Worm (Caenorhabditis elegans) whole organism, mixed stage, embryonic: ENCODE results near the gene str-214.

ENCODE experiments used
- M03D4.4 ChIP-seq: sonication (generic microtip); optimal IDR thresholded peaks from 2 replicates; lab custom pipeline; 2017; ENCODE audit warnings: mild to moderate bottlenecking, missing genetic modification characterization, missing compliant biosample characterization
- bed-3 ChIP-seq: fragments of 200-800 bp; sonication (Bioruptor generic); optimal IDR thresholded peaks from 3 replicates; lab custom pipeline; 2018; ENCODE audit warnings: mild to moderate bottlenecking, missing genetic modification characterization, moderate library complexity, missing compliant biosample characterization
- blmp-1 ChIP-seq: fragments of 150-350 bp; optimal IDR thresholded peaks from 2 replicates; lab custom pipeline; 2014; ENCODE audit warnings: missing biosample characterization, missing genetic modification characterization
- ceh-39 ChIP-seq: fragments of 150-350 bp; optimal IDR thresholded peaks from 2 replicates; lab custom pipeline; 2014; ENCODE audit warnings: missing biosample characterization, missing genetic modification characterization
- ceh-43 ChIP-seq: fragments of 200-800 bp; sonication (Bioruptor generic); optimal IDR thresholded peaks from 2 replicates; lab custom pipeline; 2018; ENCODE audit warnings: mild to moderate bottlenecking, missing genetic modification characterization, moderate library complexity, missing compliant biosample characterization
- ceh-83 ChIP-seq: fragments of 200-800 bp; sonication (Bioruptor generic); optimal IDR thresholded peaks from 2 replicates; lab custom pipeline; 2018; ENCODE audit warnings: mild to moderate bottlenecking, missing genetic modification characterization, missing compliant biosample characterization
- cnd-1 ChIP-seq: fragments of 200-800 bp; sonication (Bioruptor generic); optimal IDR thresholded peaks from 2 replicates; lab custom pipeline; 2018; ENCODE audit warnings: mild to moderate bottlenecking, missing genetic modification characterization, missing compliant biosample characterization
- drap-1 ChIP-seq: fragments of 200-800 bp; sonication (Bioruptor generic); optimal IDR thresholded peaks from 3 replicates; lab custom pipeline; 2018; ENCODE audit warnings: mild to moderate bottlenecking, missing genetic modification characterization, missing compliant biosample characterization
- elt-1 ChIP-seq: sonication (generic microtip); optimal IDR thresholded peaks from 2 replicates; lab custom pipeline; 2017; ENCODE audit warnings: missing genetic modification characterization, mild to moderate bottlenecking, missing compliant biosample characterization, antibody characterized with exemption, moderate library complexity, borderline replicate concordance; ENCODE audit not compliant: insufficient read depth
- elt-3 ChIP-seq: fragments of 150-350 bp; optimal IDR thresholded peaks from 2 replicates; lab custom pipeline; 2014; ENCODE audit warnings: missing biosample characterization, missing genetic modification characterization
- flh-1 ChIP-seq: fragments of 200-800 bp; sonication (Bioruptor generic); optimal IDR thresholded peaks from 2 replicates; lab custom pipeline; 2018; ENCODE audit warnings: mild to moderate bottlenecking, missing genetic modification characterization, moderate library complexity, missing compliant biosample characterization
- lin-13 ChIP-seq: fragments of 150-350 bp; optimal IDR thresholded peaks from 2 replicates; lab custom pipeline; 2014; ENCODE audit warnings: missing biosample characterization, missing genetic modification characterization
- lin-32 ChIP-seq: fragments of 200-800 bp; sonication (Bioruptor generic); optimal IDR thresholded peaks from 2 replicates; lab custom pipeline; 2018; ENCODE audit warnings: mild to moderate bottlenecking, missing genetic modification characterization, missing compliant biosample characterization
- lsy-2 ChIP-seq: fragments of 150-350 bp; optimal IDR thresholded peaks from 2 replicates; lab custom pipeline; 2014; ENCODE audit warnings: missing biosample characterization, missing genetic modification characterization
- mab-5 ChIP-seq: fragments of 150-350 bp; optimal IDR thresholded peaks from 2 replicates; lab custom pipeline; 2014; ENCODE audit warnings: missing biosample characterization, missing genetic modification characterization
- mep-1 ChIP-seq: fragments of 150-350 bp; optimal IDR thresholded peaks from 2 replicates; lab custom pipeline; 2017; ENCODE audit warnings: missing biosample characterization, missing genetic modification reagents, missing genetic modification characterization, inconsistent platforms
- mls-2 ChIP-seq: sonication (generic microtip); optimal IDR thresholded peaks from 2 replicates; lab custom pipeline; 2016; ENCODE audit warnings: mild to moderate bottlenecking, missing genetic modification characterization, moderate library complexity, missing compliant biosample characterization
- nhr-12 ChIP-seq: fragments of 150-350 bp; optimal IDR thresholded peaks from 2 replicates; lab custom pipeline; 2014; ENCODE audit warnings: missing biosample characterization, missing genetic modification characterization
- nhr-237 ChIP-seq: fragments of 150-350 bp; optimal IDR thresholded peaks from 2 replicates; lab custom pipeline; 2014; ENCODE audit warnings: missing biosample characterization, missing genetic modification characterization
- nhr-28 ChIP-seq: fragments of 150-350 bp; optimal IDR thresholded peaks from 2 replicates; lab custom pipeline; 2014; ENCODE audit warnings: missing biosample characterization, missing genetic modification characterization
- nhr-76 ChIP-seq: sonication (generic microtip); optimal IDR thresholded peaks from 2 replicates; lab custom pipeline; 2017; ENCODE audit warnings: missing biosample characterization, missing genetic modification characterization
- pha-4 ChIP-seq: fragments of 150-350 bp; optimal IDR thresholded peaks from 2 replicates; lab custom pipeline; 2018; ENCODE audit warnings: missing biosample characterization, missing genetic modification reagents, missing genetic modification characterization
- sem-2 ChIP-seq: fragments of 200-800 bp; sonication (Bioruptor generic); optimal IDR thresholded peaks from 2 replicates; lab custom pipeline; 2018; ENCODE audit warnings: mild to moderate bottlenecking, missing genetic modification characterization, missing compliant biosample characterization
- snpc-4 ChIP-seq: fragments of 150-350 bp; optimal IDR thresholded peaks from 2 replicates; lab custom pipeline; 2014; ENCODE audit warnings: missing biosample characterization, missing genetic modification characterization
- sptf-1 ChIP-seq: sonication (generic microtip); optimal IDR thresholded peaks from 2 replicates; lab custom pipeline; 2017; ENCODE audit warnings: mild to moderate bottlenecking, missing genetic modification characterization, moderate library complexity, missing compliant biosample characterization
- unc-39 ChIP-seq: fragments of 150-350 bp; optimal IDR thresholded peaks from 2 replicates; lab custom pipeline; 2014; ENCODE audit warnings: missing biosample characterization, missing genetic modification characterization
- unc-62 ChIP-seq: fragments of 150-350 bp; optimal IDR thresholded peaks from 2 replicates; lab custom pipeline; 2014; ENCODE audit warnings: missing biosample characterization, missing genetic modification reagents, missing genetic modification characterization
- ztf-11 ChIP-seq: fragments of 150-350 bp; optimal IDR thresholded peaks from 2 replicates; lab custom pipeline; 2014; ENCODE audit warnings: missing biosample characterization, missing genetic modification characterization

Gene str-214

ce11 chrV:16287619-16288018 is 27.5 kb upstream of the str-214 start, which contains the start of gene F28G4.3:
TSS of gene F28G4.3 (minus strand) at chrV:16287719.
- no peak for TF ChIP-seq drap-1 (GFP tag; lab: Kevin White, UChicago)
- TF ChIP-seq elt-1 (tag; lab: Kevin White, UChicago): no peak
- no peak for TF ChIP-seq unc-62 (GFP tag; lab: Kevin White, UChicago)

- TF ChIP-seq ztf-11 (tag; lab: Kevin White, UChicago) (no peak), sem-2 (no peak), snpc-4 (tag; lab: Kevin White, UChicago) (no peak), cnd-1 (tag; lab: Kevin White, UChicago) (no peak), pha-4 (tag; lab: Kevin White, UChicago) (no peak), unc-62 (GFP tag; lab: Kevin White, UChicago) (no peak)
These were observed 22.7 kb upstream of the str-214 start, which contains the start of gene oac-5 for ce11 chrV:16292409-16292808. TSS of gene oac-5 (plus strand) at chrV:16292709.

ce11 chrV:16297070-16297469 is 18.0 kb upstream of the str-214 start, which contains the start of gene srbc-83:
TSS of gene srbc-83 (plus strand) at chrV:16297370.
- TF ChIP-seq nhr-12 (tag; lab: Kevin White, UChicago): no peak
- no peak for TF ChIP-seq nhr-237 (tag; lab: Kevin White, UChicago)
- no peak for TF ChIP-seq lin-32 (GFP tag; lab: Kevin White, UChicago)
- TF ChIP-seq cnd-1 (tag; lab: Kevin White, UChicago): no peak
- no peak for TF ChIP-seq lin-13
- TF ChIP-seq, all 35 proteins: peak for 0

ce11 chrV:16298669-16299068 is 16.4 kb upstream of the str-214 start, which contains the start of gene srbc-84:
TSS of gene srbc-84 (plus strand) at chrV:16298969.
- no peak for TF ChIP-seq flh-1 (GFP tag; lab: Kevin White, UChicago)
- TF ChIP-seq bed-3: no peak
- TF ChIP-seq unc-39 (tag; lab: Kevin White, UChicago): no peak
- no peak for TF ChIP-seq mls-2 (tag; lab: Kevin White, UChicago)
- no peak for TF ChIP-seq unc-62 (GFP tag; lab: Kevin White, UChicago)
- no peak for TF ChIP-seq mab-5 (tag; lab: Kevin White, UChicago)
- no peak for TF ChIP-seq drap-1 (GFP tag; lab: Kevin White, UChicago)
- TF ChIP-seq blmp-1: no peak
- no peak for TF ChIP-seq nhr-237 (tag; lab: Kevin White, UChicago)
- no peak for TF ChIP-seq sptf-1 (tag; lab: Kevin White, UChicago)
- no peak for TF ChIP-seq ztf-11 (tag; lab: Kevin White, UChicago)
- TF ChIP-seq lsy-2 (tag; lab: Kevin White, UChicago): no peak

- TF ChIP-seq drap-1 (GFP tag; lab: Kevin White, UChicago) (no peak), ztf-11 (tag; lab: Kevin White, UChicago) (no peak), mep-1 (tag; lab: Kevin White, UChicago) (no peak), sptf-1 (tag; lab: Kevin White, UChicago) (no peak), unc-62 (GFP tag; lab: Kevin White, UChicago) (no peak), pha-4 (tag; lab: Kevin White, UChicago) (no peak), ceh-83 (GFP tag; lab: Kevin White, UChicago) (no peak), nhr-28 (no peak), nhr-237 (tag; lab: Kevin White, UChicago) (no peak), ceh-43 (no peak), cnd-1 (tag; lab: Kevin White, UChicago) (no peak), elt-3 (tag; lab: Kevin White, UChicago) (no peak)
These were observed 15.3 kb upstream of the str-214 start for ce11 chrV:16299834-16300233.

- no peak for TF ChIP-seq ceh-39 (tag; lab: Kevin White, UChicago)
- no peak for TF ChIP-seq pha-4 (tag; lab: Kevin White, UChicago)
- no peak for TF ChIP-seq sptf-1 (tag; lab: Kevin White, UChicago)
- TF ChIP-seq ztf-11 (tag; lab: Kevin White, UChicago): no peak
- no peak for TF ChIP-seq M03D4.4 (tag; lab: Kevin White, UChicago)
- TF ChIP-seq nhr-76: no peak
- no peak for TF ChIP-seq lsy-2 (tag; lab: Kevin White, UChicago)
These were observed 14.8 kb upstream of the str-214 start, which contains the start of gene srbc-82 for ce11 chrV:16300276-16300675. TSS of gene srbc-82 (plus strand) at chrV:16300576.
